Worm (Caenorhabditis elegans) whole organism, L2 larva: ENCODE data around the gene aipr-1.
A peak's percentile ranks its signal among the peaks of the same experiment; 100 is the strongest.

Experiments used
- C34F6.9 ChIP-seq: fragments of 150-350 bp; optimal IDR thresholded peaks from 2 replicates; lab custom pipeline; 2014; ENCODE audit warnings: missing biosample characterization, missing genetic modification characterization
- R02D3.7 ChIP-seq: fragments of 150-350 bp; optimal IDR thresholded peaks from 2 replicates; lab custom pipeline; 2014; ENCODE audit warnings: missing biosample characterization, missing genetic modification characterization
- Y55F3AM.14 ChIP-seq: fragments of 200-800 bp; sonication (Bioruptor generic); optimal IDR thresholded peaks from 2 replicates; lab custom pipeline; 2018; ENCODE audit warnings: mild to moderate bottlenecking, missing genetic modification characterization, missing compliant biosample characterization
- alr-1 ChIP-seq: fragments of 150-350 bp; optimal IDR thresholded peaks from 2 replicates; lab custom pipeline; 2014; ENCODE audit warnings: missing biosample characterization, missing genetic modification characterization
- aly-2 ChIP-seq: fragments of 150-350 bp; optimal IDR thresholded peaks from 2 replicates; lab custom pipeline; 2014; ENCODE audit warnings: missing biosample characterization, missing genetic modification characterization
- ama-1 ChIP-seq: fragments of 150-350 bp; optimal IDR thresholded peaks from 2 replicates; lab custom pipeline; 2018; ENCODE audit warnings: inconsistent platforms
- blmp-1 ChIP-seq: sonication (generic microtip); optimal IDR thresholded peaks from 2 replicates; lab custom pipeline; 2017; ENCODE audit warnings: missing genetic modification characterization, mild to moderate bottlenecking, missing compliant biosample characterization, antibody characterized with exemption, moderate library complexity; ENCODE audit not compliant: insufficient read depth
- ceh-16 ChIP-seq: fragments of 150-350 bp; optimal IDR thresholded peaks from 2 replicates; lab custom pipeline; 2014; ENCODE audit warnings: missing biosample characterization, missing genetic modification characterization
- ceh-82 ChIP-seq: fragments of 150-350 bp; optimal IDR thresholded peaks from 2 replicates; lab custom pipeline; 2014; ENCODE audit warnings: missing biosample characterization, missing genetic modification characterization
- crh-2 ChIP-seq: sonication (generic microtip); optimal IDR thresholded peaks from 2 replicates; lab custom pipeline; 2017; ENCODE audit warnings: missing biosample characterization, missing genetic modification characterization
- elt-3 ChIP-seq: sonication (generic microtip); optimal IDR thresholded peaks from 2 replicates; lab custom pipeline; 2017; ENCODE audit warnings: missing biosample characterization, missing genetic modification characterization
- fos-1 ChIP-seq: fragments of 150-350 bp; optimal IDR thresholded peaks from 2 replicates; lab custom pipeline; 2014; ENCODE audit warnings: missing biosample characterization, missing genetic modification characterization
- lin-11 ChIP-seq: fragments of 150-350 bp; sonication (generic microtip); optimal IDR thresholded peaks from 2 replicates; lab custom pipeline; 2014; ENCODE audit warnings: missing biosample characterization, missing genetic modification characterization, inconsistent platforms, mixed read lengths
- lin-13 ChIP-seq: fragments of 150-350 bp; optimal IDR thresholded peaks from 2 replicates; lab custom pipeline; 2014; ENCODE audit warnings: missing biosample characterization, missing genetic modification reagents, missing genetic modification characterization
- lin-39 ChIP-seq: fragments of 150-350 bp; optimal IDR thresholded peaks from 2 replicates; lab custom pipeline; 2014; ENCODE audit warnings: missing biosample characterization, missing genetic modification reagents, missing genetic modification characterization
- lsy-2 ChIP-seq, 2 experiments: fragments of 150-350 bp in 1 of 2; sonication (generic microtip) in 1 of 2; optimal IDR thresholded peaks; 2 replicates each; lab custom pipeline; 2014 to 2017; ENCODE audit warnings: missing biosample characterization in 2 of 2, missing genetic modification characterization in 2 of 2
- mab-5 ChIP-seq: fragments of 150-350 bp; optimal IDR thresholded peaks from 2 replicates; lab custom pipeline; 2014; ENCODE audit warnings: missing biosample characterization, missing genetic modification characterization
- mbf-1 ChIP-seq: sonication (generic microtip); optimal IDR thresholded peaks from 2 replicates; lab custom pipeline; 2017; ENCODE audit warnings: missing biosample characterization, missing genetic modification characterization
- mdl-1 ChIP-seq, 2 experiments: fragments of 150-350 bp in 1 of 2; sonication (generic microtip) in 1 of 2; optimal IDR thresholded peaks; 2 replicates each; lab custom pipeline; 2017; ENCODE audit warnings: missing biosample characterization in 2 of 2, missing genetic modification characterization in 2 of 2
- nhr-11 ChIP-seq: fragments of 150-350 bp; optimal IDR thresholded peaks from 2 replicates; lab custom pipeline; 2014; ENCODE audit warnings: missing biosample characterization, missing genetic modification characterization
- nhr-12 ChIP-seq: fragments of 150-350 bp; optimal IDR thresholded peaks from 2 replicates; lab custom pipeline; 2014; ENCODE audit warnings: missing biosample characterization, missing genetic modification characterization
- nhr-129 ChIP-seq: fragments of 150-350 bp; optimal IDR thresholded peaks from 2 replicates; lab custom pipeline; 2014; ENCODE audit warnings: missing biosample characterization, missing genetic modification characterization
- nhr-21 ChIP-seq: fragments of 150-350 bp; optimal IDR thresholded peaks from 2 replicates; lab custom pipeline; 2014; ENCODE audit warnings: missing biosample characterization, missing genetic modification characterization
- nhr-23 ChIP-seq: fragments of 150-350 bp; optimal IDR thresholded peaks from 2 replicates; lab custom pipeline; 2014; ENCODE audit warnings: missing biosample characterization, missing genetic modification reagents, missing genetic modification characterization
- nhr-237 ChIP-seq: fragments of 150-350 bp; optimal IDR thresholded peaks from 2 replicates; lab custom pipeline; 2014; ENCODE audit warnings: missing biosample characterization, missing genetic modification characterization
- nhr-25 ChIP-seq: fragments of 150-350 bp; sonication (generic microtip); optimal IDR thresholded peaks from 3 replicates; lab custom pipeline; 2014; ENCODE audit warnings: missing biosample characterization, missing genetic modification characterization
- nhr-6 ChIP-seq: fragments of 150-350 bp; optimal IDR thresholded peaks from 2 replicates; lab custom pipeline; 2014; ENCODE audit warnings: missing biosample characterization, missing genetic modification characterization
- nhr-77 ChIP-seq: fragments of 150-350 bp; optimal IDR thresholded peaks from 2 replicates; lab custom pipeline; 2014; ENCODE audit warnings: missing biosample characterization, missing genetic modification characterization
- peb-1 ChIP-seq: fragments of 150-350 bp; optimal IDR thresholded peaks from 2 replicates; lab custom pipeline; 2014; ENCODE audit warnings: missing biosample characterization, missing genetic modification characterization
- sem-4 ChIP-seq: fragments of 150-350 bp; optimal IDR thresholded peaks from 2 replicates; lab custom pipeline; 2014; ENCODE audit warnings: missing biosample characterization, missing genetic modification reagents, missing genetic modification characterization
- skn-1 ChIP-seq: sonication (generic microtip); optimal IDR thresholded peaks from 2 replicates; lab custom pipeline; 2017; ENCODE audit warnings: missing biosample characterization, missing genetic modification characterization
- sma-3 ChIP-seq: sonication (generic microtip); optimal IDR thresholded peaks from 2 replicates; lab custom pipeline; 2016; ENCODE audit warnings: missing genetic modification reagents, missing genetic modification characterization, missing compliant biosample characterization
- sma-9 ChIP-seq, 2 experiments: fragments of 150-350 bp in 1 of 2; sonication (generic microtip) in 1 of 2; optimal IDR thresholded peaks; 2 replicates each; lab custom pipeline; 2014 to 2016; ENCODE audit warnings: missing genetic modification characterization in 2 of 2, mild to moderate bottlenecking in 1 of 2, missing biosample characterization in 1 of 2, missing compliant biosample characterization in 1 of 2, missing genetic modification reagents in 1 of 2, moderate library complexity in 1 of 2
- snpc-4 ChIP-seq: fragments of 150-350 bp; optimal IDR thresholded peaks from 2 replicates; lab custom pipeline; 2014; ENCODE audit warnings: missing biosample characterization, missing genetic modification characterization
- unc-39 ChIP-seq: fragments of 150-350 bp; optimal IDR thresholded peaks from 2 replicates; lab custom pipeline; 2014; ENCODE audit warnings: missing biosample characterization, missing genetic modification characterization
- unc-55 ChIP-seq: fragments of 150-350 bp; sonication (generic microtip); optimal IDR thresholded peaks from 3 replicates; lab custom pipeline; 2014; ENCODE audit warnings: missing biosample characterization, missing genetic modification reagents, missing genetic modification characterization
- unc-62 ChIP-seq: fragments of 150-350 bp; optimal IDR thresholded peaks from 2 replicates; lab custom pipeline; 2014; ENCODE audit warnings: missing biosample characterization, missing genetic modification reagents, missing genetic modification characterization
- ztf-1 ChIP-seq: fragments of 200-800 bp; sonication (Bioruptor generic); conservative IDR thresholded peaks from 2 replicates; pipeline ENCODE4 v1.3.6; 2022; ENCODE audit warnings: missing genetic modification characterization, missing compliant biosample characterization
- ztf-4 ChIP-seq: fragments of 150-350 bp; optimal IDR thresholded peaks from 2 replicates; lab custom pipeline; 2014; ENCODE audit warnings: missing biosample characterization, missing genetic modification characterization

The aipr-1 gene

ce11 chrII:6588605-6589292, 5.3 kb downstream of the aipr-1 start, which contains the start of gene icd-1 (continued):
- peak; percentile 67 for TF ChIP-seq skn-1 (tag; lab: Kevin White, UChicago)
- peak; percentile 88 to 96 for TF ChIP-seq lsy-2 (tag; optimal IDR thresholded peaks at IDR 0.05; lab: Kevin White, UChicago)
- peak; percentile 74 for TF ChIP-seq lin-11 (tag; lab: Kevin White, UChicago)
- no peak for TF ChIP-seq nhr-77
- no peak for TF ChIP-seq mbf-1 (tag; lab: Kevin White, UChicago)
- peak; percentile 98 for TF ChIP-seq sem-4 (tag; lab: Kevin White, UChicago)
- TF ChIP-seq crh-2 (tag; lab: Kevin White, UChicago) = peak; percentile 97
- TF ChIP-seq nhr-25 (tag; lab: Kevin White, UChicago) = peak; percentile 98
- TF ChIP-seq mab-5 (tag; lab: Kevin White, UChicago) = peak; percentile 93
- TF ChIP-seq aly-2 = no peak
- TF ChIP-seq sma-3 = peak; percentile 97
- TF ChIP-seq unc-39 (tag; lab: Kevin White, UChicago) = no peak
- TF ChIP-seq ceh-16 (tag; lab: Kevin White, UChicago) = peak; percentile 83
- peak; percentile 96 for TF ChIP-seq nhr-21
- TF ChIP-seq nhr-12 (tag; lab: Kevin White, UChicago) = peak; percentile 50
- peak; percentile 76 to 82 for TF ChIP-seq mdl-1 (tag; optimal IDR thresholded peaks at IDR 0.05; lab: Kevin White, UChicago)
- peak; percentile 57 for TF ChIP-seq nhr-11
- peak; percentile 96 for TF ChIP-seq nhr-129 (tag; lab: Kevin White, UChicago)
- TF ChIP-seq ceh-82 (tag; lab: Kevin White, UChicago) = peak; percentile 62
- no peak for TF ChIP-seq elt-3 (tag; lab: Kevin White, UChicago)

- no peak for TF ChIP-seq elt-3 (tag; lab: Kevin White, UChicago)
- TF ChIP-seq lsy-2 (tag; optimal IDR thresholded peaks at IDR 0.05; lab: Kevin White, UChicago) = peak; percentile 25 to 50
- peak; percentile 27 for TF ChIP-seq sma-9 (GFP tag; optimal IDR thresholded peaks at IDR 0.05; lab: Kevin White, UChicago)
- no peak for TF ChIP-seq sma-9 (tag; optimal IDR thresholded peaks at IDR 0.05; lab: Kevin White, UChicago)
- TF ChIP-seq nhr-25 (tag; lab: Kevin White, UChicago) = no peak
- peak; percentile 51 for TF ChIP-seq crh-2 (tag; lab: Kevin White, UChicago)
- TF ChIP-seq sma-3 = peak; percentile 33
- no peak for TF ChIP-seq blmp-1 (tag; lab: Kevin White, UChicago)
- TF ChIP-seq ztf-4 (tag; lab: Kevin White, UChicago) = peak; percentile 69
- TF ChIP-seq ama-1 (lab: Kevin White, UChicago) = peak; percentile 40
Observed at ce11 chrII:6587264-6587870, 6.7 kb downstream of the aipr-1 start, which contains the start of gene C56C10.7. TSS of gene C56C10.7 (minus strand) at chrII:6587575.

ce11 chrII:6582758-6583157, 11.3 kb downstream of the aipr-1 start, which contains the start of gene C56C10.4:
TSS of gene C56C10.4 (plus strand) at chrII:6583058.
- no peak for TF ChIP-seq unc-62
- no peak for TF ChIP-seq mbf-1 (tag; lab: Kevin White, UChicago)
- TF ChIP-seq nhr-21 = no peak
- no peak for TF ChIP-seq ceh-82 (tag; lab: Kevin White, UChicago)
- no peak for TF ChIP-seq Y55F3AM.14 (GFP tag; lab: Kevin White, UChicago)

- TF ChIP-seq ztf-1 (GFP tag; lab: Robert Waterston, UW) = no peak
- TF ChIP-seq ama-1 (lab: Kevin White, UChicago) = no peak
- TF ChIP-seq fos-1 (tag; lab: Kevin White, UChicago) = no peak
- TF ChIP-seq nhr-12 (tag; lab: Kevin White, UChicago) = no peak
- TF ChIP-seq nhr-25 (tag; lab: Kevin White, UChicago) = no peak
- TF ChIP-seq nhr-129 (tag; lab: Kevin White, UChicago) = no peak
- TF ChIP-seq mdl-1 (tag; optimal IDR thresholded peaks at IDR 0.05; lab: Kevin White, UChicago) = no peak
- no peak for TF ChIP-seq nhr-11
Observed at ce11 chrII:6581236-6581635, 12.8 kb downstream of the aipr-1 start, which contains the start of gene C56C10.6. TSS of gene C56C10.6 (minus strand) at chrII:6581336.

- no peak for TF ChIP-seq nhr-77
- TF ChIP-seq alr-1 = no peak
- TF ChIP-seq peb-1 (tag; lab: Kevin White, UChicago) = no peak
- TF ChIP-seq unc-55 (GFP tag; lab: Kevin White, UChicago) = no peak
- no peak for TF ChIP-seq unc-62
- TF ChIP-seq crh-2 (tag; lab: Kevin White, UChicago) = no peak
- no peak for TF ChIP-seq C34F6.9 (tag; lab: Kevin White, UChicago)
- TF ChIP-seq snpc-4 (tag; lab: Kevin White, UChicago) = no peak
- TF ChIP-seq ama-1 (lab: Kevin White, UChicago) = no peak
- no peak for TF ChIP-seq nhr-23
- TF ChIP-seq ceh-16 (tag; lab: Kevin White, UChicago) = no peak
- TF ChIP-seq lin-39 (tag; lab: Kevin White, UChicago) = no peak
- no peak for TF ChIP-seq lin-13 (GFP tag; lab: Kevin White, UChicago)
- no peak for TF ChIP-seq fos-1 (tag; lab: Kevin White, UChicago)
- TF ChIP-seq mbf-1 (tag; lab: Kevin White, UChicago) = no peak
- TF ChIP-seq nhr-237 (tag; lab: Kevin White, UChicago) = no peak
- no peak for TF ChIP-seq nhr-6 (tag; lab: Kevin White, UChicago)
- TF ChIP-seq R02D3.7 = no peak
- no peak for TF ChIP-seq nhr-25 (tag; lab: Kevin White, UChicago)
Observed at ce11 chrII:6578378-6578777, 15.7 kb downstream of the aipr-1 start, which contains the start of gene sra-31. TSS of gene sra-31 (minus strand) at chrII:6578478.
